Fruit fly (Drosophila melanogaster) S2 (cell line): ENCODE measurements around the gene CG11756.

Experiments
- CG8478 ChIP-seq: fragments of >200 bp; optimal IDR thresholded peaks from 2 replicates; lab custom pipeline; 2018
- CTCF ChIP-seq, 2 experiments: fragments of >200 bp; optimal IDR thresholded peaks; 2 replicates each; lab custom pipeline; 2018

DNA sequence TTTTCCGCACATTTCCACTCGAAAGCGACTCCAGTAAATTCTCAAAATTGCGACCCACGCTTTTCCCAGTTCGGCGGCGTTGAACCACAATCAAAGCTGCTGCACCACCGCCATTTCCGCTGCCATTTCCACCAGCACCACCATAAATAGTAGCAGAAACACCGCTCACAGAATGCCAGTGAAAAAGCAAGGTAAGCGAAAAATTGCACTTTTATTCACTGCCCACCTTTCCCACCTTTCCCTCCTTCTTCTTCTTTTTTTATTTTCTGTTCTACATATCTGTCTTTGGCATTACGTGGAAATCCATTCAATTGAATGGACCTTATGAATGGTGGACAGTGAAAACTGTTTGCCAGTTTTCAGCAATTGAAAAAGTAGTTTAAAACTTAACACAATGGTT, 26.4 kb downstream of the CG11756 start:
- no peak for TF ChIP-seq CTCF (optimal IDR thresholded peaks at IDR 0.05; lab: Kevin White, UChicago)
- no peak for TF ChIP-seq CG8478
